Worm (Caenorhabditis elegans): ENCODE data around the gene gpx-4.

ce11 chrIV:2628171-2628570 lies 46.6 kb downstream of the gpx-4 start, which contains the start of gene ngn-1:
- no peak for TF ChIP-seq ama-1 (optimal IDR thresholded peaks at IDR 0.05)
- no peak for TF ChIP-seq fos-1 (tag; optimal IDR thresholded peaks at IDR 0.05)
- no peak for TF ChIP-seq elt-1 (tag; optimal IDR thresholded peaks at IDR 0.05)
- no peak for TF ChIP-seq zag-1 (tag; optimal IDR thresholded peaks at IDR 0.05)
- TF ChIP-seq ceh-82 (tag; optimal IDR thresholded peaks at IDR 0.05), result no peak
- TF ChIP-seq jun-1 (tag; optimal IDR thresholded peaks at IDR 0.05), result no peak

Measured in whole organism, L3 larva.